Worm (Caenorhabditis elegans): ENCODE measurements around the gene nlp-61.

nlp-61 gene

DNA sequence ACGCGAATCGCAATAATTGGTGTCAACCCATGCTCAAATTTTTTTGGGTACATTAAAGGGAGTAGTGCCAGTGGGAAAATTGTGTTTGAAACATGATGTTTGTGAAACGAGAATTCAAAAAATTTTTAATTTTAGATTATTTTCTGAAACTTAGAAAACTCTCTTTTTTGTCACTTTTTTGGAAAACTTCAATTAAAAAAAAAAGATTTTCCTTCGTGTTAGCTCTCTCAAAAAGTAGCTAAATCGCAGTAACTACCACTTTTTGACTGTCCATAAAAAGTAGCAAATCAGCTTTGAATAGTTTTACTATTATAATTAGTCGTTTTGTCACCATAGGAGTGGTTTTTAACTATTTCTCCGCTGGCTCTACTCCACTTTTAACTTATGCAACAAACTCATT is 12.9 kb downstream of the nlp-61 start:
- TF ChIP-seq W03F9.2 (tag; optimal IDR thresholded peaks at IDR 0.05) (no peak), him-1 (tag; optimal IDR thresholded peaks at IDR 0.05) (no peak)

DNA sequence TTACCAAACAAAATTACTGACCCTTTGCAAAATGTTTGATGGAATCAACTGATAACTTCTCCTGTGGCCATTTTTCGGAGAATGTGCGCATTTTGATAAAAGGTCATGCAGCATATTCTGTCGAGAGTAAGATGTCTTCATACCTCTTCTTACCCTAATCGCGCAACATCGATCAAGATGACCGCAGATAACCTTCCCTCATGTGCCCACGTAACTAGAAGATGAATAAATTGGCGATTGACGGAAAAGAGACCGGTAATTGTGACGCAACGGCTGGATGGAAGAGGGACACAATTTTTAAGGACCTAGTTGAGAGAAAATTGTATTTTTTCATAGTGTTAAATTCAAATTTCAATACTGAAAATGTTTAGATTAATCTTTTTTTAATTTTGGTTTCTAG is 13.4 kb downstream of the nlp-61 start:
- TF ChIP-seq W03F9.2 (tag; optimal IDR thresholded peaks at IDR 0.05) (no peak), him-1 (tag; optimal IDR thresholded peaks at IDR 0.05) (no peak), dao-5 (tag; optimal IDR thresholded peaks at IDR 0.05) (no peak)

DNA sequence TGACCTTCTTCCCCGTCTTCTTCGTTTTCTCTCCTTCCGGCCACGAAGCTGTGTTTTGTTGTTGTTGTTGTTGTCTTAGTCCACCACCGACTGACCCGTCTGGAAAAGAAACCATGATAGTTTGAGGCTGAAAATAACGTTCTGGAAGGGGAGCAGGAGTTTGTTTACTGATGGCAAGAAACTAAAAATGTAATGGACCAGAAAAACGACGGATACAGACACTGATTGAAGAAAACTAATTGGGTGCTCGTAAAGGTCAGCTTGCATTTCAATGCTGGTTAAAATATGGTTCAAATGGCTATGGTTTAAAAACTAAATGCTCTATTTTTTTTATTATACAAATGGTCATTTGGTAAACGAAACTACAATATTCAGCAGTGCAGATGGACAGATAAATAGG is 17.9 kb downstream of the nlp-61 start, which contains the start of gene F26A10.2:
Gene F26A10.2, minus strand, starts transcription at position 101 of the 400 bp plus-strand sequence.
- TF ChIP-seq W03F9.2 (tag; optimal IDR thresholded peaks at IDR 0.05) (no peak), dao-5 (tag; optimal IDR thresholded peaks at IDR 0.05) (no peak), him-1 (tag; optimal IDR thresholded peaks at IDR 0.05) (no peak)

DNA sequence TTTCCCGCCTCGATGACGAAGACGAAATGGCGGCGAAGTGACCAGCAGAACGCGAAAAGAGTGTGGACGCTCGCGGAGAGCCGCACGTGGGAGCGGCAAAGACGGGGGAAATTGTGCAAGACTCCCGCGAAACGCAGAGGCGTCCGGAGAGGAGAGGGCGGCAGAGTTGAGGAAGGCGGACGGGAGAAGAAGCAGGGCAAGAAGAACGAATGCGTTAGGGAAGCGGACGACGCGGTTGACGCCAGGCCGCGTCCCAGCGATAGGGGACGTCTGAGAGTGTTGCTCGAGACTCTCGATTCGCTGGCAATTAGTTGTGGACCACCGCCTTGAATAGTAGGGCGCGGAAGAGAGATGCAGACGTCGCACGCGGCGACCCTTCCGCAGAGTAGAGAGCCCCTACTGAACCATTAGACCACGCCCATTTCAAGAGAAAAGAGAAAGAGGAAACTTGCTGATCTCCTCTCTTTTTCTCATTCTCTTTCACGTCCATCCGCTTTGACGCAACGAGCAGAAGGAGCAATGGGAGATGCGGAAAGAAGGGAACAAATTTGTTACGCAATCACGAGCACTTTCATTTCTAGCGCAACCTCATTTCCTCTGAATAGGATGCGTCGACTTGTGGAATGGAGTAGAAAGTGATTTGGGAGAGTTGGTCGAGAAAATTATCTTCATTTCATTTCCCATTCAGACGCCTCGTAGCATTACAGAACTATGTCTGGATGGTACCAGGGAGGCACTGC is 23.9 kb downstream of the nlp-61 start:
- TF ChIP-seq him-1 (tag; optimal IDR thresholded peaks at IDR 0.05) (no peak), dao-5 (tag; optimal IDR thresholded peaks at IDR 0.05) (no peak), W03F9.2 (tag; optimal IDR thresholded peaks at IDR 0.05) (no peak)

DNA sequence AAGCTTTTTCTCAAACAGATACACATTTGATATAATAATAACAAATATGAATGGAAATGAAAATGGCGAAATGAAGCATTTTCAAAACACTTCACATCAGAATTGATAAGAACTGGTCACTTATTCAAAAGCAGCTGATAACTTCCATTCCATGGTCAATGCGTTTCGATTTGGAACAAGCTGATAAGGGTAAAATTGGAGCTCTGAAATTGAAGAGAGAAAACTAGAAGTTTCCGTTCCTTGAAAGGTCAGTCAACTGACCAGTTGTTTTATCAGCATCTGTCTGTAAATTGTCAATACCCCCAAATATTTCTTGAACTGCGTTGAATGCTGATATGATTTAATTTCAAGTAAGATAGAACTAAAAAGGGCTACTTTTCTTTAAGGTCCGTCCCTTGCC is 24.9 kb downstream of the nlp-61 start:
- no peak for TF ChIP-seq him-1 (tag; optimal IDR thresholded peaks at IDR 0.05)

DNA sequence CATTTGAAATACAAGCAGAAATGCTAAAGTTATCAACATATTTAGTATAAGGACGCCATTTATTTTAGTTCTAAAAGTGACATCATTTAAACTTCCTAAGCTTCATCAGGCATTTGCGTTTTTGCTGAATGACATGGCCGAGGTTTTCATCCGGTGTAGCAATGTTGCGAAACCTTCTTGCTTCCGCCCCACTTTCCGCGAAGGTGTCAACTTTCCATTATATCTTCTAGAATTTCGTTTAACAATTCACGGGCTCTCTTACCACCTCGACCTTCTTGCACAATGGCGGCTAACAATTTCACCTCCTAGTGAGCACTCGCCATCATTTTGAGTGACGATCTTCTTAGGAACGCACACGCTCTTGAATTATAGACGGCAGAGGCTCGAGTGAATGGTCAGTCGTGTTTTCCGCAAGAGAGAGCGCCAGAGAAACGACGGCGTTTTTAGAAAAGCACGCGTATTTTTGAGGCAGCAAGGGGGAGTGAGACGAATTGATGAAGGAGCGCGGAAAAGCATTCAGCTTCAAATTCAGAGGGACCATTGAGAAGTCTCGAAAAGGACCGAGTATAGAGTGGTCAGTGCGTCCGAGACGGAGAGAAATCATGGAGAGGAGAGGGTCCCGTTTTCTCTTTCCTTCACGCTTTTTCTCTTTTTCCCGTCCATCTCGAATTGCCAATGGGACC is 26.4 kb downstream of the nlp-61 start:
- peak; percentile 30 for TF ChIP-seq him-1 (tag; optimal IDR thresholded peaks at IDR 0.05)
- TF ChIP-seq dao-5 (tag; optimal IDR thresholded peaks at IDR 0.05): no peak
- TF ChIP-seq W03F9.2 (tag; optimal IDR thresholded peaks at IDR 0.05): no peak

DNA sequence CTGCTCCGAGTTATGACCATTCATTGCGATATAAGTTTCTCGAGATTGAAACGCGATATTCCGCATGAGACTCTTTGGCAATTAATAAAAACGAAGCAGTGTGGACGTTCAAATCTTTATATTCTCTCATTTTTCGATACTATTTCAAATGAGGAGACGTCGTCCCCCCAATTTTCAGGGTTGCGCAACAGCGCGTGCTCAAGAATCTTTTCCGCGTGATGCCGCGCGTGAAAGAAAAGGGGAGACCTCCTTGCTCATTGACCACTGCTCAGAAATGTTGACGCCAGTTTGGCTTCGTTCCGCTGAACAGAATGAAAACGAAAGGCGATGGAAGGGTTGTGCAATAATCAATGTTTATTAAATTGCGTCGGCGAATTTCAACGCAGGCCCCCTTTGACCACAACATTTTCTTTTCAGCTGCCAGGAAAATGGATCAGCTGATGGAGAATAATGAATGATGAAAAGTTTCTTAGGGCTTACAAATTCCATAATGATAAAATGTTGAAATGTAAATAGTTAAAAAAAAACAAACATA is 28.1 kb downstream of the nlp-61 start:
- TF ChIP-seq dao-5 (tag; optimal IDR thresholded peaks at IDR 0.05) (no peak), W03F9.2 (tag; optimal IDR thresholded peaks at IDR 0.05) (no peak), him-1 (tag; optimal IDR thresholded peaks at IDR 0.05) (no peak)

DNA sequence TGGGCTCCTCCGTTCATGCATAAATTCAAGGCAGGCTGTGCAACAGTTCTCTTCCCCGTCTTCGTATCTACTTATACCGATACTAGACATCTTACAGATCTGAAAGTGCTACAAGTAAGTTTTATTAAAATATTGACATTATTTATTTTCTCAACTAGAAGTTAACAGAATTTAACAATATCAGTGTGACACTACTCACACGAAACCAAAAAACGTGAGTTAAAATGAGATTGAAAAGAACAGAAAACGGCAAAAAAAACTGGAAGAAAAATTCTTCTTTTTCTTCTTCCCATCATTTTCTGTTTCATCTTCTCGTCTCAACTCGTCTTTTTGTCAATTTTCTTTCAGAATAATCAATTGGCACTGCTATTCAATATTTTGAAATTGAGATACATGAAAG is 29.4 kb downstream of the nlp-61 start, which contains the start of gene F27D9.12:
Gene F27D9.12, minus strand, starts transcription at position 101 of the 400 bp plus-strand sequence.
- TF ChIP-seq him-1 (tag; optimal IDR thresholded peaks at IDR 0.05) (no peak), W03F9.2 (tag; optimal IDR thresholded peaks at IDR 0.05) (no peak), dao-5 (tag; optimal IDR thresholded peaks at IDR 0.05) (no peak)

DNA sequence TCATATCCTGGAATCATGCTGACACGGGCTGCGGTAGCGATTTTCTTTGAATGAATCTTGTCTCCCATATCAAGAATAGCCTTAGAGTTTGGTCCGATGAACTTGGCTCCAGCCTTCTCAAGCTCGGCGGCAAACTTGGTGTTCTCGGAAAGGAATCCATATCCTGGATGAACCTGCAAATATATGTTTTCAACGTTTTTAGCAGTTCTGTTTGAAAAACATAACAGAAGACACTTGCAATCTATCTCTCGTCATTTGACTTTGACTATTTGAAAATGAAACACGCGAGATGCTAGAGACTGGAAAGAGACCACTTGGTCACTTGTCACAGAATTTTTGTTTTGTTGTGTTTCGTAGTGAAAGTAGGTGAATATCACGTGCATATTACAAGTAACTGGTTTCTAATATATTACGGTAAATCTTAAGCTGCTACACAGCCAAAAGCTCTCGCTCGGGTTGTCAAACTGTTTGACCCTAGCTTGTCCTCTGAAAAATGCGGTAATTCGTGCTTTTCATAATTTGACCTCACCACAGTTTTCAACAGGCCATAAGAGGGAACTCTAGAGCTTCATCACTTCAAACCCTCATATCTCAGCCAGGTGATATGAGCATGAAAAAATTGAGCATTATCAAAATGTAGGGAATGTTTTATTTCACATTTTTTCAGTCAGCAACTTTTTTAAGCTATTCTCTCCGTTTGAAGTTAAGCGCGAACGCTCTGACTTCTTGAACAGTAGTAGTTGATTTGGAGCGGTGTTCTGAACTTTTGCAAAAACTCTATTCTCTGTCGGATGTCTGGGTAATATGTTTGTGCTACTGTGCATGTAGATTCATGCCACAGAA is 32.4 kb downstream of the nlp-61 start:
- TF ChIP-seq W03F9.2 (tag; optimal IDR thresholded peaks at IDR 0.05) (no peak), him-1 (tag; optimal IDR thresholded peaks at IDR 0.05) (no peak)

DNA sequence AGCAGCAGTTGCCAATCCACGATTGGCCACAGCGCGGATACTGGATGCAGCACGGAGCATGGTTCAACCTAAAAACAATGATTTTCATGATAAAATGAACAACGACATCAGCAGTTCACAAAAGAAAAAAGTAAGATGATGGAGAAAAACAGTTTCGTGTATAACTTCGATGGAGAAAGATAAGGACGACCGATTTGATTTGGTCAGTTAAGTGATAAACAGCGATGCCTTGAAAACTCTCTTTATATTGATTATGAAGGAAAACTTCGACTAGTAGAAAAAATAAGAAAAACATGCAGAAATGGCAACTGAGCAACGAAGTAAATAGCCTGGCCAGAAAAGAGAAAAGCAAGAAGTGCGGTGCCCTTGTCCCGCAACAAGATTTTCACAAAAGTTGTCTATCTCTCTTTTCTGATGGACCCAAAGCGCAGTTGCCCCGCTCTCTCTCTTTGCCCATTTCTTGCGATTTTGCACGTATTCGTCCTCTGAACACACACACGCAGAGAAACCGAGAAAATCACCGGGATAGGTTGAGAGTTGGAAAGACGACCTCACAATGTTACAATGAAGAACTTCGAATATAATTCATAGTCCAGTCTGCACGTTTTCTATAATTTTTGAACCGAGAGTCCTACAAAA is 33.6 kb downstream of the nlp-61 start, which contains the start of gene pcca-1:
Gene pcca-1, minus strand, starts transcription at position 68 of the 639 bp plus-strand sequence.
- no peak for TF ChIP-seq W03F9.2 (tag; optimal IDR thresholded peaks at IDR 0.05)
- no peak for TF ChIP-seq dao-5 (tag; optimal IDR thresholded peaks at IDR 0.05)
- TF ChIP-seq him-1 (tag; optimal IDR thresholded peaks at IDR 0.05): no peak

DNA sequence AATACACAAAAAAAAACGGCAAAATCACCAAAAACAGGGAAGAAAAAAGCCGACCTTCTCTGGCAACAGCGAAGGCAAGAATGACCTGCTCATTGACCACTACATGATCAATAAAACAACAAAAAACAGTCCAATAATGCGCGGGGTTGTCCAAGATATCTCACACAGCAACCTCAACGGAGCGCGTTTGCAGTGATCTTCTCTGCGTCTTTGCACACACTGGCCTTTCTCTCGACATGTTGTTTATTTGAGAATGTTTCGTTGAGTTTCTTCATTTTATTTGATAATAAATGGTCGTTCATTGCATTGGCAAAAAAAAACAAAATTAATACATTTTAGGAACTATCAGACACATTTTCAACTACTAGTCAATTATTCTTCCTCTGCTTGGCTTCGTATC is 34.2 kb downstream of the nlp-61 start:
- TF ChIP-seq him-1 (tag; optimal IDR thresholded peaks at IDR 0.05) (no peak), dao-5 (tag; optimal IDR thresholded peaks at IDR 0.05) (no peak), W03F9.2 (tag; optimal IDR thresholded peaks at IDR 0.05) (no peak)

DNA sequence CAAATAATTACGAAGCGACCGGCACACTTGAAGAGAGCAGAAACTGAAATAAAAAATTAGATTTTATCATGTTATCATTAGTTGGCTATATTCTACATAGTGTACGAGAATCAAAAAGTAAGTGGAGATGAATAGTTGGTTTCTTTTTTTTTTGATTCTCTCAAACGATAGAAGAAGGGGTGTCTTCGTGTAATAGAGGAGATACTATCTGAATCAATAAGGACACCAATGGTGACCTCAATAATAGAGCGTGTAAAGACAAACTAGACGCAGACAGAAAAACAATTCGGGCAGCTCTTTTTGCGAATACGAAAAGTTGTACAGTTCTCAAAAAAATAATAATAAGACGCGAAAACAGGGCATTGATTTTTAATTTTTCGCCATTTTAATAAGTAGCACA is 35.1 kb downstream of the nlp-61 start:
- TF ChIP-seq dao-5 (tag; optimal IDR thresholded peaks at IDR 0.05) (no peak), W03F9.2 (tag; optimal IDR thresholded peaks at IDR 0.05) (no peak), him-1 (tag; optimal IDR thresholded peaks at IDR 0.05) (no peak)

DNA sequence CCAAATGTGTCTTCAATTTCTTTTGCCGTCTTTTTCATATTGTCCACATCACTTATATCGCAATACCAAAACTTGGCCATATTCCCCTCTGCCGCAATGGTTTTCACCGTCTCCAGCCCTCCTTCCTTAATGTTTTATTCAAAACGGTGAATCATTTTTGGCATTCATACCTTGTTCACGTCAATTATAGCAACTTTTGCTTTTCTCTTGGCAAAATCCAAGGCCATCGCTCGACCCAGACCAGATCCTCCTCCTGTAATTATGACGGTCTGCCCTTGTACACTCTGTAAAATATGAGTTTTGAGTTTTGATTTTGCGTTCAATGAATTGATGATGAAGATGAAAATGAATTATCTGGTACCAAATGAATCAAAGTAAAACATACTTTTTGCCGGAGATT is 37.0 kb downstream of the nlp-61 start:
- TF ChIP-seq him-1 (tag; optimal IDR thresholded peaks at IDR 0.05) (no peak), dao-5 (tag; optimal IDR thresholded peaks at IDR 0.05) (no peak), W03F9.2 (tag; optimal IDR thresholded peaks at IDR 0.05) (no peak)

Data from whole organism, L4/young adult.